Fruit fly (Drosophila melanogaster): ENCODE data around the gene CG14277.

Gene CG14277

dm6 chr2L:8280225-8280624 lies 37.9 kb downstream of the CG14277 start:
- TF ChIP-seq CG4496 (GFP tag; IDR thresholded peaks at IDR 0.05): no peak
- TF ChIP-seq gl (tag; optimal IDR thresholded peaks at IDR 0.05): no peak
- peak; percentile 90 for TF ChIP-seq EcR (GFP tag; optimal IDR thresholded peaks at IDR 0.05)
- no peak for TF ChIP-seq D1 (tag; optimal IDR thresholded peaks at IDR 0.05)

dm6 chr2L:8281872-8282271 lies 39.6 kb downstream of the CG14277 start:
- TF ChIP-seq CG8301 (tag; optimal IDR thresholded peaks at IDR 0.05) (no peak), CG12605 (GFP tag; IDR thresholded peaks at IDR 0.05) (no peak), rn (GFP tag; IDR thresholded peaks at IDR 0.05) (no peak), EcR (GFP tag; optimal IDR thresholded peaks at IDR 0.05) (no peak)

dm6 chr2L:8284913-8285619 lies 42.8 kb downstream of the CG14277 start:
- no peak for TF ChIP-seq CG4496 (GFP tag; IDR thresholded peaks at IDR 0.05)
- no peak for TF ChIP-seq CG13204 (GFP tag; optimal IDR thresholded peaks at IDR 0.05)
- TF ChIP-seq Snoo (tag; optimal IDR thresholded peaks at IDR 0.05): no peak
- no peak for TF ChIP-seq CG10348 (GFP tag; IDR thresholded peaks at IDR 0.05)
- TF ChIP-seq CG15710 (tag; optimal IDR thresholded peaks at IDR 0.05): no peak
- no peak for TF ChIP-seq CG32121 (GFP tag; IDR thresholded peaks at IDR 0.05)
- TF ChIP-seq CG14655 (GFP tag; optimal IDR thresholded peaks at IDR 0.05): no peak
- TF ChIP-seq rn (GFP tag; IDR thresholded peaks at IDR 0.05): no peak
- no peak for TF ChIP-seq CG34367 (tag; optimal IDR thresholded peaks at IDR 0.05)
- TF ChIP-seq EcR (GFP tag; optimal IDR thresholded peaks at IDR 0.05): no peak
- TF ChIP-seq CG12605 (GFP tag; IDR thresholded peaks at IDR 0.05): no peak
- no peak for TF ChIP-seq Pif1B (GFP tag; optimal IDR thresholded peaks at IDR 0.05)

- TF ChIP-seq CG13204 (GFP tag; optimal IDR thresholded peaks at IDR 0.05) (no peak), EcR (GFP tag; optimal IDR thresholded peaks at IDR 0.05) (peak; percentile 87), CG12605 (GFP tag; IDR thresholded peaks at IDR 0.05) (no peak), Ets98B (GFP tag; IDR thresholded peaks at IDR 0.05) (no peak), CG4496 (GFP tag; IDR thresholded peaks at IDR 0.05) (no peak), CG8301 (tag; optimal IDR thresholded peaks at IDR 0.05) (no peak)
These were observed 44.3 kb downstream of the CG14277 start for dm6 chr2L:8286595-8286994.

dm6 chr2L:8288087-8288486 lies 45.8 kb downstream of the CG14277 start:
- TF ChIP-seq CG34367 (tag; optimal IDR thresholded peaks at IDR 0.05) (no peak), CG17806 (tag; optimal IDR thresholded peaks at IDR 0.05) (no peak), CG15710 (tag; optimal IDR thresholded peaks at IDR 0.05) (no peak), CG32121 (GFP tag; IDR thresholded peaks at IDR 0.05) (no peak), CG13204 (GFP tag; optimal IDR thresholded peaks at IDR 0.05) (no peak), fd96Ca (GFP tag; IDR thresholded peaks at IDR 0.05) (no peak), CG9948 (tag; optimal IDR thresholded peaks at IDR 0.05) (no peak), Pif1A (GFP tag; optimal IDR thresholded peaks at IDR 0.05) (no peak), rn (GFP tag; IDR thresholded peaks at IDR 0.05) (no peak), CG8301 (tag; optimal IDR thresholded peaks at IDR 0.05) (no peak)

- TF ChIP-seq CG14655 (GFP tag; optimal IDR thresholded peaks at IDR 0.05) (peak; percentile 3), Ets98B (GFP tag; IDR thresholded peaks at IDR 0.05) (no peak), CG8301 (tag; optimal IDR thresholded peaks at IDR 0.05) (peak; percentile 1)
These were observed 47.2 kb downstream of the CG14277 start for dm6 chr2L:8289352-8290091.

dm6 chr2L:8290092-8290424 lies 47.8 kb downstream of the CG14277 start:
- TF ChIP-seq Snoo (tag; optimal IDR thresholded peaks at IDR 0.05): no peak
- no peak for TF ChIP-seq CG10348 (GFP tag; IDR thresholded peaks at IDR 0.05)
- TF ChIP-seq CG13204 (GFP tag; optimal IDR thresholded peaks at IDR 0.05): no peak
- no peak for TF ChIP-seq CG17806 (tag; optimal IDR thresholded peaks at IDR 0.05)
- TF ChIP-seq CG12605 (GFP tag; IDR thresholded peaks at IDR 0.05): no peak
- TF ChIP-seq D1 (tag; optimal IDR thresholded peaks at IDR 0.05): no peak
- TF ChIP-seq CG8159 (tag; optimal IDR thresholded peaks at IDR 0.05): no peak
- TF ChIP-seq CG32121 (GFP tag; IDR thresholded peaks at IDR 0.05): no peak
- no peak for TF ChIP-seq CG4496 (GFP tag; IDR thresholded peaks at IDR 0.05)
- no peak for TF ChIP-seq CG34367 (tag; optimal IDR thresholded peaks at IDR 0.05)
- no peak for TF ChIP-seq CG9948 (tag; optimal IDR thresholded peaks at IDR 0.05)
- TF ChIP-seq Ets98B (GFP tag; IDR thresholded peaks at IDR 0.05): no peak
- no peak for TF ChIP-seq Pif1B (GFP tag; optimal IDR thresholded peaks at IDR 0.05)
- TF ChIP-seq rn (GFP tag; IDR thresholded peaks at IDR 0.05): no peak
- TF ChIP-seq EcR (GFP tag; optimal IDR thresholded peaks at IDR 0.05): no peak
- no peak for TF ChIP-seq CG15710 (tag; optimal IDR thresholded peaks at IDR 0.05)
- TF ChIP-seq gl (tag; optimal IDR thresholded peaks at IDR 0.05): no peak
- no peak for TF ChIP-seq Pif1A (GFP tag; optimal IDR thresholded peaks at IDR 0.05)
